Fruit fly (Drosophila melanogaster) whole organism: ENCODE measurements around the gene CG14258.
A peak's percentile ranks its signal among the peaks of the same experiment; 100 is the strongest.

Experiments
- CG8478 ChIP-seq: fragments of >200 bp; optimal IDR thresholded peaks from 2 replicates; lab custom pipeline; 2018; ENCODE audit warnings: inconsistent platforms
- Dll ChIP-seq: fragments of >200 bp; optimal IDR thresholded peaks from 2 replicates; lab custom pipeline; 2017
- EcR ChIP-seq, 2 experiments: fragments of >200 bp; optimal IDR thresholded peaks; 2 replicates each; lab custom pipeline; 2017; ENCODE audit warnings: missing biosample characterization in 2 of 2, missing genetic modification characterization in 2 of 2, missing genetic modification reagents in 2 of 2
- pan ChIP-seq: fragments of >200 bp; optimal IDR thresholded peaks from 2 replicates; lab custom pipeline; 2017
- psq ChIP-seq: fragments of >200 bp; optimal IDR thresholded peaks from 2 replicates; lab custom pipeline; 2017
- usp ChIP-seq: fragments of >200 bp; optimal IDR thresholded peaks from 2 replicates; lab custom pipeline; 2017; ENCODE audit warnings: missing biosample characterization, missing genetic modification characterization, mixed read lengths

The CG14258 gene

DNA sequence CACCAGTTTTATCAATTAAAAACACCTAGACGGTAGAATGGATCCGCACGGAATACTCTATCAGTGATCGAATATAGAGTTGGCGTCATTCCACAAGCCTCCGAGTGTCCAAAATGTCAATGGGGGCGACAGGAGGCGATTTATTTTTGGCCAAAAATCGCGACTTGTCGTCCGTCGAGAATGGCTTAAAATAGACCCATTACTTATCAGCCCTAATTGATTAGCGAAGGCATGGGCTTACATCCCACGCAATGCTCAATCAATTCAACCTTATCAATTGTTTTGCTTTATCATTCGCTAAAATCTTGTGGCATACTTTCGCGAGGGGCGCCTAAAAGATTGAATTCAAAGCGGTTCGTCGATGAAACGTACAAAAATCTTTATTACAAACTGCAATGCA lies 15.2 kb downstream of the CG14258 start:
- TF ChIP-seq CG8478 (lab: Kevin White, UChicago) (no peak), EcR (GFP tag; optimal IDR thresholded peaks at IDR 0.05; lab: Kevin White, UChicago) (no peak), usp (no peak), pan (lab: Kevin White, UChicago) (no peak), Dll (no peak), psq (lab: Kevin White, UChicago) (no peak)

DNA sequence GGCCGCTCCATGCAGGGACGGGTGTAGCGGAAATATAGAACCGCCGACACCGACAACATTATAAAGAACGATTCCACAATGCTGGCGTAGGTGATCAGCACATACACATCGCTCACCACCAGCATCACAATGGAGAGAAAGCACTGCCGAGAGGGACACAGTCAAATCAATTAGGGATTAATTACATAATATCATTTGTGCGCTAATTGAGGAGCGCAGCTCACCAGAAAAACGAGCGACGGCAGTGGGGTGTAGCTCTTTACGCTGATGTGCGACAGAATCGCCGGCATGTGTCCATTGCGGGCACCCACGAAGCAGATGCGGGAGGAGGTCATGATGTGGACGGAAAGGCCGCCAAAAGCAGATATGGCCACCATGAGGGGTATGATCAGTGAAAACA lies 16.5 kb downstream of the CG14258 start:
- TF ChIP-seq CG8478 (lab: Kevin White, UChicago) (no peak), Dll (no peak), pan (lab: Kevin White, UChicago) (no peak), usp (no peak)

DNA sequence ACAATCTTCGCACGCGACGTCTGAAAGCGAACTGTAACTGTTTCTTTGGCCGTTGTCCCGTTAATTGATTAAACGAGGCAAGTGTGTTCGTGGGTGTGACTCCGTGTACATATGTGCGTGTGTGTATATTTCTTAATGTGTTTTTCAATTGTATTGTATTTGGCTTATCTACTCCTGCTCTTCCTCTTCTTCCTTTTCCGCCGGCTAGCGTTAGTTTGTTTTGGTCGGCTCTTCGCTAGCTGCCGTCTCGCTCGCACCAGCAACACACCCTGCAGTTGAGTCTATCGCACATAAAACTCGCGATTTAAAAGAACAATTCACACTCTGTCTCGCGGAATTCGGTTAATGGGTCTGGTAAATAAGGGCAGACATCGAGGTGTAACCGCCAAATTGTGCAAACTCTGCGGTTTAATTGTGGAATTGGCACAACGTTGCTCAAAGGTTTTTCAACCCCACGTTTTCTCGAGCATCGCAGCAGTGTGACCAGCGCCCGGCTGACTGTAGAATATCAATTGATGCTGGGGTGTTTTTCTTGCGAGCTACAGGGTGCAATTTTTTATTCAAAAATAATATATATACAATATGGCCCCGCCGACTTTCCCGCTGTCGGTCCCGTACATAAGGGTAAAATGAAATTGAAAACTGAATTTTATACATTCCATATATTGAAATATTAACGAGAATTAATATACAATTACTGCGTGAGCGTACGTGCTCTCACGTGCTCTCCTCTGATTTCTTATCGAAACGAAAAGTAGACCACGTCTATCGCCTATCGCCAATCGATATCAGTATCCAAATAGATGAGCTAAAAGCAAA lies 19.1 kb downstream of the CG14258 start, which contains the start of the genes gb and CG5815:
Gene gb, minus strand, starts transcription at position 487 of the 819 bp plus-strand sequence.
Gene CG5815, plus strand, starts transcription at position 783 of the 819 bp plus-strand sequence.
- TF ChIP-seq pan (lab: Kevin White, UChicago) (no peak), usp (no peak), Dll (no peak), EcR (GFP tag; optimal IDR thresholded peaks at IDR 0.05; lab: Kevin White, UChicago) (peak in 1 of 2 experiments; percentile 72), CG8478 (lab: Kevin White, UChicago) (no peak)

dm6 chr3R:27116465-27117092 lies 23.6 kb downstream of the CG14258 start, which contains the start of the genes CG6066 and CG5880:
Gene CG6066, minus strand, starts transcription at chr3R:27116707.
Gene CG5880, plus strand, starts transcription at chr3R:27116745.
- TF ChIP-seq pan (lab: Kevin White, UChicago): no peak
- no peak for TF ChIP-seq usp
- TF ChIP-seq EcR (GFP tag; optimal IDR thresholded peaks at IDR 0.05; lab: Kevin White, UChicago): no peak
- no peak for TF ChIP-seq Dll
- no peak for TF ChIP-seq CG8478 (lab: Kevin White, UChicago)
- no peak for TF ChIP-seq psq (lab: Kevin White, UChicago)

DNA sequence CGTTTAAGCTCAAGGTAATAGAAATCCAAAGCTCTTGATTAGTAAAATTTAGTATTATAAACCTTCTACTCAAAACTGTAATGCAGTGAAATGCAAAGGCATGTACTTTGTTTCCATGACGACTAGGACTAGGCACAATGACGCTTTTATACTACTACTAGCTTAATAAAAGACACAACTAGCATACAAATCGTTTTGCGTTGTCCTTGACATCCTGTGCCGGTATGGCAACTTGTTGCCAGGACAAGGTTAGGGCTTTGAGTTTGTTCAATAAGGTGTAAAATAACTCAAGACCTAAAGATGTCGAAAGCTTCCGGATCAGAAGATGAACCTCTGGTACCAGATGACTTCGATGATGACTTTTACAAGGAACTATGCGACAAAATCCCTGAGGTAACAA lies 25.4 kb downstream of the CG14258 start, which contains the start of gene CG5882:
Gene CG5882, plus strand, starts transcription at position 301 of the 400 bp plus-strand sequence.
- no peak for TF ChIP-seq psq (lab: Kevin White, UChicago)
- TF ChIP-seq pan (lab: Kevin White, UChicago): no peak
- no peak for TF ChIP-seq Dll
- no peak for TF ChIP-seq EcR (GFP tag; optimal IDR thresholded peaks at IDR 0.05; lab: Kevin White, UChicago)
- no peak for TF ChIP-seq CG8478 (lab: Kevin White, UChicago)
- TF ChIP-seq usp: no peak

dm6 chr3R:27124588-27124987 lies 31.6 kb downstream of the CG14258 start, which contains the start of gene CG6059:
Gene CG6059, minus strand, starts transcription at chr3R:27124688.
- TF ChIP-seq usp: no peak
- no peak for TF ChIP-seq Dll
- no peak for TF ChIP-seq pan (lab: Kevin White, UChicago)
- TF ChIP-seq psq (lab: Kevin White, UChicago): no peak
- no peak for TF ChIP-seq CG8478 (lab: Kevin White, UChicago)
- TF ChIP-seq EcR (GFP tag; optimal IDR thresholded peaks at IDR 0.05; lab: Kevin White, UChicago): no peak

dm6 chr3R:27128723-27129122 lies 35.8 kb downstream of the CG14258 start:
- TF ChIP-seq EcR (GFP tag; optimal IDR thresholded peaks at IDR 0.05; lab: Kevin White, UChicago): no peak
- no peak for TF ChIP-seq pan (lab: Kevin White, UChicago)
- TF ChIP-seq Dll: no peak
- no peak for TF ChIP-seq CG8478 (lab: Kevin White, UChicago)
- no peak for TF ChIP-seq usp
- no peak for TF ChIP-seq psq (lab: Kevin White, UChicago)

- TF ChIP-seq usp: no peak
- TF ChIP-seq Dll: no peak
- no peak for TF ChIP-seq pan (lab: Kevin White, UChicago)
- TF ChIP-seq EcR (GFP tag; optimal IDR thresholded peaks at IDR 0.05; lab: Kevin White, UChicago): no peak
- TF ChIP-seq CG8478 (lab: Kevin White, UChicago): no peak
- no peak for TF ChIP-seq psq (lab: Kevin White, UChicago)
Observed at dm6 chr3R:27129580-27130385, 36.8 kb downstream of the CG14258 start.

DNA sequence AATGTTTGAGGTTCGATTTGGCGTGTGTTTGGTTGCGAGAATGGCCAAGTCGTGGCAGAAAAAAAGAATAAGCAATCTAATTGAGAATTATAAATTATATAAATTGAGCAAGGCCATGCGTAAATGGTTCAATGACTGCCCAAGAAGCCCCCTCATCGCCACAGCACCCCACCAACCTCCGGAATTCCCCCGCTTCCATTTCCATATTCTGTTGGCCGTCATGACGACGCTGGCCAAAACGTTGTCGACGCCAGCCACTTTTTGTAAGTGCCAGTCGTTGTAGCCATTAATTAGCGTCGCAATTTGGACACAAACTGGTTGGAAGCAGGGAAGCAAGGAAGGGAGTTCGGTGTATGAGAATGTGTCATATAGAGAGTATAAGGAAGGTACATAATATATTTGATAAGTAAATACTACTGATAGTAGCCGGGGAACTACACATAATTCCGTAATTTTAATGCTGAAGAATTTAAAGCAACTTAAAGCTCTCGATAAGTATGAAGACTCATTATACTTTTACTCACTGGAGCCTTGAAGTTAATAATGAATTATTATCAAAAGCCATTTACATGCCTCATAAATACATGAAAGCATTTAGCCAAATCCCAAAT lies 37.7 kb downstream of the CG14258 start:
- no peak for TF ChIP-seq psq (lab: Kevin White, UChicago)
- TF ChIP-seq pan (lab: Kevin White, UChicago): no peak
- no peak for TF ChIP-seq EcR (GFP tag; optimal IDR thresholded peaks at IDR 0.05; lab: Kevin White, UChicago)
- no peak for TF ChIP-seq usp
- no peak for TF ChIP-seq CG8478 (lab: Kevin White, UChicago)
- no peak for TF ChIP-seq Dll

- TF ChIP-seq psq (lab: Kevin White, UChicago): no peak
- no peak for TF ChIP-seq Dll
- no peak for TF ChIP-seq pan (lab: Kevin White, UChicago)
- no peak for TF ChIP-seq EcR (GFP tag; optimal IDR thresholded peaks at IDR 0.05; lab: Kevin White, UChicago)
Observed at dm6 chr3R:27131408-27131807, 38.5 kb downstream of the CG14258 start.

DNA sequence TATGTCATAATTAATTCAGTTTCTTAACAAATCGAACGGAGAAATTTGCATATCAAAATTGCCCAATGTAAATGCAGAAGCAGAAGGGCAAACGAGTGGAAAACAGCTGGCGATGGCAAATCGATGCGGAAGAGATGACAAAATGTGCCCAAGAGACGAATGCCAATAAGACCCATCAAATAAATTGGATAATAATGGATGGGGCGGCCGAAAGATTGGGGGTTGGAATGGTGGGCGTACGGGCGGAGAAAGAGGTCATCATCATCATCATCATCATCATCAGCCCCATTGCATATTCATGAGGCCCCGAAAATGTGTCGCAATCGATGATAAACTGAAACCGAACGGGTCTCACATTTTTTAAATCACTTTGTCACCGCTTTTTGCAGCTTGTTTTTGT lies 41.0 kb downstream of the CG14258 start:
- TF ChIP-seq psq (lab: Kevin White, UChicago) (no peak), EcR (GFP tag; optimal IDR thresholded peaks at IDR 0.05; lab: Kevin White, UChicago) (no peak), CG8478 (lab: Kevin White, UChicago) (no peak), pan (lab: Kevin White, UChicago) (no peak), Dll (no peak), usp (no peak)
